Worm (Caenorhabditis elegans): Measurements from ENCODE around the gene spig-7.

The spig-7 gene

ce11 chrV:1494469-1494868 is at the start of gene spig-7:
Gene spig-7, plus strand, starts transcription at chrV:1494769.
- no peak for TF ChIP-seq W03F9.2 (tag; optimal IDR thresholded peaks at IDR 0.05)
- TF ChIP-seq him-1 (tag; optimal IDR thresholded peaks at IDR 0.05) = no peak
- no peak for TF ChIP-seq dao-5 (tag; optimal IDR thresholded peaks at IDR 0.05)

ce11 chrV:1445081-1445480 is 49.5 kb upstream of the spig-7 start, which contains the start of gene cnc-5:
Gene cnc-5, plus strand, starts transcription at chrV:1445381.
- TF ChIP-seq W03F9.2 (tag; optimal IDR thresholded peaks at IDR 0.05) = no peak
- TF ChIP-seq dao-5 (tag; optimal IDR thresholded peaks at IDR 0.05) = no peak
- TF ChIP-seq him-1 (tag; optimal IDR thresholded peaks at IDR 0.05) = no peak

- no peak for TF ChIP-seq W03F9.2 (tag; optimal IDR thresholded peaks at IDR 0.05)
- no peak for TF ChIP-seq him-1 (tag; optimal IDR thresholded peaks at IDR 0.05)
- TF ChIP-seq dao-5 (tag; optimal IDR thresholded peaks at IDR 0.05) = no peak
Observed at ce11 chrV:1447079-1447478, 47.5 kb upstream of the spig-7 start, which contains the start of gene cnc-4. Gene cnc-4, plus strand, starts transcription at chrV:1447195.

- TF ChIP-seq dao-5 (tag; optimal IDR thresholded peaks at IDR 0.05) (no peak), him-1 (tag; optimal IDR thresholded peaks at IDR 0.05) (no peak), W03F9.2 (tag; optimal IDR thresholded peaks at IDR 0.05) (no peak)
Observed at ce11 chrV:1447724-1448123, 46.8 kb upstream of the spig-7 start, which contains the start of gene cnc-3. Gene cnc-3, plus strand, starts transcription at chrV:1448004.

ce11 chrV:1450160-1450559 is 44.4 kb upstream of the spig-7 start, which contains the start of gene cnc-2:
Gene cnc-2, minus strand, starts transcription at chrV:1450183.
- TF ChIP-seq dao-5 (tag; optimal IDR thresholded peaks at IDR 0.05) = no peak
- no peak for TF ChIP-seq him-1 (tag; optimal IDR thresholded peaks at IDR 0.05)
- TF ChIP-seq W03F9.2 (tag; optimal IDR thresholded peaks at IDR 0.05) = no peak

- TF ChIP-seq him-1 (tag; optimal IDR thresholded peaks at IDR 0.05) = no peak
- TF ChIP-seq dao-5 (tag; optimal IDR thresholded peaks at IDR 0.05) = no peak
- TF ChIP-seq W03F9.2 (tag; optimal IDR thresholded peaks at IDR 0.05) = no peak
Observed at ce11 chrV:1451334-1451733, 43.2 kb upstream of the spig-7 start, which contains the start of gene srj-23. Gene srj-23, plus strand, starts transcription at chrV:1451634.

ce11 chrV:1454762-1455161 is 39.8 kb upstream of the spig-7 start, which contains the start of gene chil-14:
Gene chil-14, plus strand, starts transcription at chrV:1455062.
- TF ChIP-seq him-1 (tag; optimal IDR thresholded peaks at IDR 0.05) (no peak), dao-5 (tag; optimal IDR thresholded peaks at IDR 0.05) (no peak), W03F9.2 (tag; optimal IDR thresholded peaks at IDR 0.05) (no peak)

ce11 chrV:1455280-1455679 is 39.3 kb upstream of the spig-7 start:
- no peak for TF ChIP-seq dao-5 (tag; optimal IDR thresholded peaks at IDR 0.05)
- no peak for TF ChIP-seq him-1 (tag; optimal IDR thresholded peaks at IDR 0.05)
- no peak for TF ChIP-seq W03F9.2 (tag; optimal IDR thresholded peaks at IDR 0.05)

ce11 chrV:1456614-1457013 is 38.0 kb upstream of the spig-7 start:
- no peak for TF ChIP-seq W03F9.2 (tag; optimal IDR thresholded peaks at IDR 0.05)
- no peak for TF ChIP-seq dao-5 (tag; optimal IDR thresholded peaks at IDR 0.05)
- no peak for TF ChIP-seq him-1 (tag; optimal IDR thresholded peaks at IDR 0.05)

- TF ChIP-seq him-1 (tag; optimal IDR thresholded peaks at IDR 0.05) (no peak), dao-5 (tag; optimal IDR thresholded peaks at IDR 0.05) (no peak), W03F9.2 (tag; optimal IDR thresholded peaks at IDR 0.05) (no peak)
Observed at ce11 chrV:1459374-1459926, 35.1 kb upstream of the spig-7 start.

ce11 chrV:1460069-1460468 is 34.5 kb upstream of the spig-7 start, which contains the start of gene hacd-1:
Gene hacd-1, plus strand, starts transcription at chrV:1460369.
- TF ChIP-seq him-1 (tag; optimal IDR thresholded peaks at IDR 0.05) = no peak

ce11 chrV:1464543-1465040 is 30.0 kb upstream of the spig-7 start, which contains the start of the genes fpn-1.2 and pqn-54:
Gene fpn-1.2, minus strand, starts transcription at chrV:1464699.
Gene pqn-54, plus strand, starts transcription at chrV:1464990.
- TF ChIP-seq dao-5 (tag; optimal IDR thresholded peaks at IDR 0.05) = no peak
- no peak for TF ChIP-seq W03F9.2 (tag; optimal IDR thresholded peaks at IDR 0.05)
- no peak for TF ChIP-seq him-1 (tag; optimal IDR thresholded peaks at IDR 0.05)

- TF ChIP-seq him-1 (tag; optimal IDR thresholded peaks at IDR 0.05) (no peak), W03F9.2 (tag; optimal IDR thresholded peaks at IDR 0.05) (no peak), dao-5 (tag; optimal IDR thresholded peaks at IDR 0.05) (no peak)
Observed at ce11 chrV:1465932-1466331, 28.6 kb upstream of the spig-7 start.

ce11 chrV:1466949-1467348 is 27.6 kb upstream of the spig-7 start:
- TF ChIP-seq W03F9.2 (tag; optimal IDR thresholded peaks at IDR 0.05) (no peak), him-1 (tag; optimal IDR thresholded peaks at IDR 0.05) (no peak), dao-5 (tag; optimal IDR thresholded peaks at IDR 0.05) (no peak)

ce11 chrV:1467444-1467843 is 27.1 kb upstream of the spig-7 start, which contains the start of gene gid-8:
Gene gid-8, plus strand, starts transcription at chrV:1467744.
- TF ChIP-seq W03F9.2 (tag; optimal IDR thresholded peaks at IDR 0.05) (no peak), him-1 (tag; optimal IDR thresholded peaks at IDR 0.05) (no peak), dao-5 (tag; optimal IDR thresholded peaks at IDR 0.05) (no peak)
